Worm (Caenorhabditis elegans) whole organism, dauer: ENCODE data around the gene srx-137.

Source experiments
- unc-62 ChIP-seq: sonication (generic microtip); optimal IDR thresholded peaks from 2 replicates; lab custom pipeline; 2017; ENCODE audit warnings: missing biosample characterization, missing genetic modification reagents, missing genetic modification characterization

The srx-137 gene

DNA sequence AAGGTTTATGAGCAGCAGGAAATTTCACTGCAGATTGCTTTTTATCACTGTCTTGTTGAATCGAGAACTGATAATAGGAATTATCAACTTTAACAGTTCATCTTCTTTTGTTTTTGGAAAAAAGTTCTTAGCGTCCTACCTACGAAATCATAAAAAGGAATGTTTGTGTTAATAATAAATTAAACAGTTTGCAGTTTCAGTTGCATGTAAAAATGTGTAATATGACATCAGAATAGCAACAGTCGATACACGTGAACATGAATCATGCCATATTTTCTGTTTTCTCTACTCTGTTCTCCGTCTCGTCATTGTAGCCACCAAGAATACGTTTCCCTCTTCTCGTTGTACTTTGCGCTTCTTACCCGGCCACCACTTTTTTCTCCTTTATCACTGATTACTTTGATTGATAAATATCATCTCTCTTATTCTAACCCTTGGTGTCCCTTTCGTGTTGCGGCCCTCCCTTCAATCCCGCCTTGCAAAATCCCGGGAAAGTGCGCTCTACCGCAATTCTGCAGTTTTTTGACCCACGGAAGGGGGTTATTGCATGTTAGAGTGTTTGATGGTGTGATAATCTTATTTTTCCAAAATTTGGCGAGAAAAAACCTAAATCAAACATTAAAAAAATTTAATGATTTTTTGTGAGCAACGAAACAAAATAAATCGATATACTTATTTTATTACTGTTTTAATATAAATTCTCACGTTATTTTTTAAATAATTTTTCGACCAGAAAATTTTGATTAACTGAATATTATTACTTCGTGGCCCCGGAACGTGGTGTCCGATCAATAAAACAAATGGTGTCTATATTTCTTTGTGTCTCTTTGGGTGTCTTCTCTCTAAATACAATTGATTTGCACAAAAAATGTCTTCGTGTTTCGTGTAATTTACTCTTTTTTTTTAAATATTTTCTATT, 30.1 kb downstream of the srx-137 start, which contains the start of gene sptl-3:
Gene sptl-3 (plus strand): TSS at position 869 of the 919 bp plus-strand sequence.
- TF ChIP-seq unc-62, result no peak

ce11 chrV:13893583-13893982, 31.0 kb downstream of the srx-137 start:
- TF ChIP-seq unc-62, result no peak

DNA sequence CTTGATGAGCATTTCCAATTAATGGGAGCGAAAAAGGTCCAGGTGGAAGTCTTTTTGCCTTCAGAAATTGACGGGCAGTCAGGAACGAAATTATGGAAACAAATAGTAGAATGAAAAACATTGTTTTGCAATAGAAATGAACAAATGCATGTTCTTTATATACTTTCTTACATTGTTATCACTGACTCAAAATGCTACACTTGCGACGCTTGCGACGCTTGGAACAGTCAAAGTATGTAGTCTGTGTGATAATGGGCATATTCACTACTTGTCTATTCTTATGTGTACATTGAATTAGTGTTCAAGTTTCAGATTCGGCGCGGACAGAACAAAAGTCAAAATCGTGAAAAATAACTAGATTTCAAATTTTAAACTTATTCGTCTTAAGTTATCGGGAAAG, 35.8 kb downstream of the srx-137 start, which contains the start of gene cyp-35C1:
Gene cyp-35C1 (minus strand): TSS at position 132 of the 400 bp plus-strand sequence.
- TF ChIP-seq unc-62, result no peak

DNA sequence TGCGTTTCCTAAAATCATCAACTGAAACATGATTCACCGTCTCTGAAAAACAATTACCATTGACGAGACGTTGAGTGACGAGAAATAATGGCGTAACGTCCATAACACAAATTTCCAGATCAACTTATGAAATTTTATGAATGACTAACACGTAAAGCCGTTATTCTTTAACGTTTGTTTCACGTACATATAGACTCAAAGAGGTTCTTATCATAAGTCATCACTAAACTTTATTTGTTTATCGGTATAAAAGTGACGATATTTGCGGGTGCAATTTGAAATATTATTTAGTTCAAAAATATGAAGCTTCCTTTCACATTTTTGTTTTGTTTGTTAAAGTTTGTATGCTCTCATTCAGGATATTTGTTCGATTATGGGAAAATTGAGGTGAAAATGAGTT, 36.6 kb downstream of the srx-137 start, which contains the start of gene oac-3:
Gene oac-3 (plus strand): TSS at position 301 of the 400 bp plus-strand sequence.
- no peak for TF ChIP-seq unc-62

ce11 chrV:13902495-13902894, 39.9 kb downstream of the srx-137 start, which contains the start of gene C06B3.1:
TSS of gene C06B3.1 (plus strand) at chrV:13902795.
- TF ChIP-seq unc-62, result no peak

ce11 chrV:13904446-13904845, 41.8 kb downstream of the srx-137 start, which contains the start of gene stdh-3:
TSS of gene stdh-3 (plus strand) at chrV:13904611.
- TF ChIP-seq unc-62, result no peak

DNA sequence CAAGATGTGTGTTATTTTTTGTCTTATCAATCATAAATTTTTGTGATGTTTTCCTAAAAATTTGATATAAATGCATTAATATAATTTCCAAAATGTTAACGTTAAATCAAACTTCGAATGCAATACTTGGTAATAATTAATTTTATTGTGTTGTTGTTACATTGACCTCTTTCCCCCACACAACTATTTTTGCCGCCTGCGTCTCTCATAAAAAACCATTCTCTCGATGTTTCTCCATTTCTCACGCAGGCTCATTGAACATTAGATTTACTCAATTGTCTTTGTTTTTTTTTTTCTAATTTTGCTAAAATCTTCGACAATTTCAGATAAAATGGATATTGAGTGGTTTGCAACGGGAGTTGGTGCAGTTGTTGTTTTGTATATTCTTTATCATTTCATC, 43.6 kb downstream of the srx-137 start, which contains the start of gene stdh-1:
Gene stdh-1 (plus strand): TSS at position 327 of the 400 bp plus-strand sequence.
- no peak for TF ChIP-seq unc-62

- TF ChIP-seq unc-62, result no peak
These were observed 45.0 kb downstream of the srx-137 start for ce11 chrV:13907557-13908104.

DNA sequence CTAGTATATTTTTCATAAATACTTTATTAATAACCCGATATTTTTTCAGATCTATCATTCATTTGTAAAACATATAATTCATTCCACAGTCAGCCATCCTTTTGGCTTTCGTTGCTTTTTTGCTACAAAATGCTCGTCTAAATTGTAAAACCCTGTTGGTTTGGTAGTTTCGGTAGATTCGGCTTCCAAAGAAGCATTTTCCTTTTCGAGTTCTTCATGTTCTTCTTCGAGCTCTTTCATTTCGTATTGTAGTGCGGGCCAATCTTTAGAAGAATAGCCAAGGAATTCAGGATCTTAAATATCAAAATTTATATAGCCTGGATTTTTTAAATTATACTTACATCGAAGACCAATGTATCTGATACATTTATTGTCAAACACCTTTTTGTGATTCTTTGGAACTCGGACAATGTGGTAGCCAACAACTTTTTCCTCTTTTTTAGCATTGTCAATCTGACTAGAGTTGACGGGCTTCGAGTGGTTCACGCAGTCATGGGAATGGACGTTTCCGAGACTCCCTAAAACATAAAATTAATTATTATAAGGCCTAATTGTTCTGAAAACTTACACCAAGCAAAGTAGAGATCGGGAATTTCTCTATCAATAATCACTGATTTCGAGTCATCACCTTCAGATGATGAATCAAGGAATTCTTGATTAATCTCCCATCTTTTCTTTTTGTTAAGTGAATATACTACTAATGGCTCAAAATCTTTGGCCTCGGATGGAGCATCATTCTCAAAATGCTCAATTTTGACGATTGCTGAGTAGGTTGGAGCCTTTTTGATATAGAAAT, 45.7 kb downstream of the srx-137 start:
- no peak for TF ChIP-seq unc-62

ce11 chrV:13908916-13909176, 46.2 kb downstream of the srx-137 start, which contains the start of gene C06B3.6:
TSS of gene C06B3.6 (minus strand) at chrV:13908967.
- TF ChIP-seq unc-62, result no peak

DNA sequence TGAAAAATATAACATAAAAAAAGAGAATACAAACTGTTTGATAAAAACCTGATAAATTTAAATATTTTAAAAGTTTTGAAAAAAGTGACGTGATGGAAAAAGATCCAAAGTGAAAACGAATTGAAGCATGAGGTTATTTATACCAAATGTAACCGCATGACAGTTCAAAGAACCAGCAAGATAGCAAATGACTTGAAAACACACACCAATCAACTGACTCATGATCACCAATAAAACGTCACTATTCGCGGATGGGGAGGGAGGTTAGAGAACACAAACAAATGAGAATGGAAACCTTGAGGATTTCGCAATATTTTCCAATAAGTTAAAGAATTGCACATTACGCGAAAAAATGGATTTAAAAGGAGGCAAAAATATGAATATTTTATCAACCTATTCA, 46.8 kb downstream of the srx-137 start, which contains the start of gene C06B3.7:
Gene C06B3.7 (plus strand): TSS at position 287 of the 400 bp plus-strand sequence.
- no peak for TF ChIP-seq unc-62
